Worm (Caenorhabditis elegans): ENCODE data around the gene str-140.

ce11 chrV:8046706-8047105, 21.0 kb downstream of the str-140 start, which contains the start of gene ZC513.3:
- no peak for TF ChIP-seq skn-1 (tag; optimal IDR thresholded peaks at IDR 0.05)
- TF ChIP-seq fkh-10 (GFP tag; optimal IDR thresholded peaks at IDR 0.05), result no peak
- no peak for TF ChIP-seq tbx-2 (tag; optimal IDR thresholded peaks at IDR 0.05)
- TF ChIP-seq nhr-43 (tag; optimal IDR thresholded peaks at IDR 0.05; ENCODE audit: poor library complexity, severe bottlenecking), result no peak
- no peak for TF ChIP-seq ceh-82 (tag; optimal IDR thresholded peaks at IDR 0.05)
- TF ChIP-seq lin-15B (tag; optimal IDR thresholded peaks at IDR 0.05), result no peak
- no peak for TF ChIP-seq nhr-67 (tag; optimal IDR thresholded peaks at IDR 0.05)
- no peak for TF ChIP-seq pqm-1 (tag; optimal IDR thresholded peaks at IDR 0.05)
- TF ChIP-seq ama-1 (optimal IDR thresholded peaks at IDR 0.05), result no peak
- no peak for TF ChIP-seq nfya-1 (tag; optimal IDR thresholded peaks at IDR 0.05; ENCODE audit: insufficient read depth)
- no peak for TF ChIP-seq ztf-4 (tag; optimal IDR thresholded peaks at IDR 0.05)
- no peak for TF ChIP-seq nhr-237 (tag; optimal IDR thresholded peaks at IDR 0.05)

All from whole organism, L3 larva.